Worm (Caenorhabditis elegans) whole organism, L1 larva: ENCODE measurements around the gene C03H12.1.

ENCODE experiments used
- C16A3.4 ChIP-seq: fragments of 150-350 bp; optimal IDR thresholded peaks from 2 replicates; lab custom pipeline; 2014; ENCODE audit warnings: missing biosample characterization, missing genetic modification characterization
- C34B4.2 ChIP-seq: sonication (generic microtip); optimal IDR thresholded peaks from 2 replicates; lab custom pipeline; 2017; ENCODE audit warnings: mild to moderate bottlenecking, missing genetic modification characterization, missing compliant biosample characterization
- blmp-1 ChIP-seq: fragments of 150-350 bp; optimal IDR thresholded peaks from 2 replicates; lab custom pipeline; 2014; ENCODE audit warnings: missing biosample characterization, missing genetic modification characterization
- ceh-8 ChIP-seq: fragments of 200-800 bp; sonication (Bioruptor generic); optimal IDR thresholded peaks from 2 replicates; lab custom pipeline; 2018; ENCODE audit warnings: mild to moderate bottlenecking, missing genetic modification characterization, moderate library complexity, missing compliant biosample characterization
- ceh-88 ChIP-seq: fragments of 200-800 bp; sonication (Bioruptor generic); IDR thresholded peaks from 2 replicates; pipeline ENCODE4 v1.3.6; 2022; ENCODE audit warnings: missing genetic modification characterization, missing compliant biosample characterization
- dsc-1 ChIP-seq: sonication (generic microtip); optimal IDR thresholded peaks from 2 replicates; lab custom pipeline; 2016; ENCODE audit warnings: mild to moderate bottlenecking, missing genetic modification characterization, missing compliant biosample characterization
- efl-1 ChIP-seq, 4 experiments: fragments of 150-350 bp; optimal IDR thresholded peaks in 3 of 4; peaks in 1 of 4; 1 replicate in 1 of 4; 2 replicates in 3 of 4; lab custom pipeline; 2014; ENCODE audit warnings: missing biosample characterization in 2 of 4, missing genetic modification characterization in 2 of 4, missing genetic modification reagents in 2 of 4
- efl-3 ChIP-seq: fragments of 200-800 bp; sonication (Bioruptor generic); optimal IDR thresholded peaks from 2 replicates; lab custom pipeline; 2018; ENCODE audit warnings: mild to moderate bottlenecking, missing genetic modification characterization, missing compliant biosample characterization
- egl-27 ChIP-seq, 2 experiments: fragments of 150-350 bp in 1 of 2; sonication (generic microtip); optimal IDR thresholded peaks; 3 replicates each; lab custom pipeline; 2017 to 2018; ENCODE audit warnings: missing biosample characterization in 2 of 2, missing genetic modification characterization in 2 of 2, missing genetic modification reagents in 2 of 2
- elt-2 ChIP-seq: sonication (generic microtip); optimal IDR thresholded peaks from 2 replicates; lab custom pipeline; 2016; ENCODE audit warnings: missing genetic modification characterization, mild to moderate bottlenecking, inconsistent platforms, missing compliant biosample characterization, missing genetic modification reagents
- elt-3 ChIP-seq, 6 experiments: fragments of 150-350 bp in 1 of 6; sonication (generic microtip); optimal IDR thresholded peaks; 2 replicates each; lab custom pipeline; 2017 to 2018; ENCODE audit warnings: missing biosample characterization in 6 of 6, missing genetic modification characterization in 6 of 6, inconsistent platforms in 1 of 6
- ets-5 ChIP-seq: fragments of 200-800 bp; sonication (Bioruptor generic); IDR thresholded peaks from 2 replicates; pipeline ENCODE4 v1.3.6; 2022; ENCODE audit warnings: missing genetic modification characterization, missing compliant biosample characterization
- fkh-8 ChIP-seq: sonication (generic microtip); optimal IDR thresholded peaks from 2 replicates; lab custom pipeline; 2016; ENCODE audit warnings: mild to moderate bottlenecking, missing genetic modification characterization, missing compliant biosample characterization
- hlh-17 ChIP-seq: fragments of 200-800 bp; sonication (Bioruptor generic); optimal IDR thresholded peaks from 2 replicates; lab custom pipeline; 2018; ENCODE audit warnings: missing genetic modification characterization, mild to moderate bottlenecking, missing compliant biosample characterization, moderate library complexity, borderline replicate concordance
- lin-13 ChIP-seq: fragments of 150-350 bp; optimal IDR thresholded peaks from 2 replicates; lab custom pipeline; 2014; ENCODE audit warnings: missing biosample characterization, missing genetic modification reagents, missing genetic modification characterization
- lin-14 ChIP-seq: fragments of 200-800 bp; sonication (Bioruptor generic); optimal IDR thresholded peaks from 2 replicates; lab custom pipeline; 2018; ENCODE audit warnings: mild to moderate bottlenecking, missing genetic modification characterization, moderate library complexity, missing compliant biosample characterization
- lin-35 ChIP-seq, 2 experiments: fragments of 150-350 bp; optimal IDR thresholded peaks; 2 replicates each; lab custom pipeline; 2014; ENCODE audit warnings: missing biosample characterization in 2 of 2, missing genetic modification characterization in 2 of 2, missing genetic modification reagents in 2 of 2
- mdl-1 ChIP-seq, 2 experiments: fragments of 150-350 bp; optimal IDR thresholded peaks; 2 replicates each; lab custom pipeline; 2014 to 2017; ENCODE audit warnings: missing biosample characterization in 2 of 2, missing genetic modification characterization in 2 of 2, inconsistent platforms in 1 of 2
- mep-1 ChIP-seq: fragments of 150-350 bp; optimal IDR thresholded peaks from 2 replicates; lab custom pipeline; 2014; ENCODE audit warnings: missing biosample characterization, missing genetic modification characterization
- nhr-12 ChIP-seq: sonication (generic microtip); optimal IDR thresholded peaks from 2 replicates; lab custom pipeline; 2017; ENCODE audit warnings: missing biosample characterization, missing genetic modification characterization
- nhr-19 ChIP-seq: fragments of 200-800 bp; sonication (Bioruptor generic); conservative IDR thresholded peaks from 2 replicates; pipeline ENCODE4 v1.3.6; 2022; ENCODE audit warnings: missing genetic modification characterization, missing compliant biosample characterization
- nhr-20 ChIP-seq: sonication (generic microtip); optimal IDR thresholded peaks from 2 replicates; lab custom pipeline; 2016; ENCODE audit warnings: mild to moderate bottlenecking, missing genetic modification characterization, missing compliant biosample characterization
- nhr-237 ChIP-seq: fragments of 150-350 bp; optimal IDR thresholded peaks from 2 replicates; lab custom pipeline; 2014; ENCODE audit warnings: missing biosample characterization, missing genetic modification characterization
- nhr-76 ChIP-seq: sonication (generic microtip); optimal IDR thresholded peaks from 2 replicates; lab custom pipeline; 2017; ENCODE audit warnings: missing biosample characterization, missing genetic modification characterization
- nhr-77 ChIP-seq: fragments of 150-350 bp; optimal IDR thresholded peaks from 2 replicates; lab custom pipeline; 2014; ENCODE audit warnings: missing biosample characterization, missing genetic modification characterization
- snpc-4 ChIP-seq: fragments of 150-350 bp; optimal IDR thresholded peaks from 2 replicates; lab custom pipeline; 2014; ENCODE audit warnings: missing biosample characterization, missing genetic modification characterization
- sox-4 ChIP-seq: sonication (generic microtip); optimal IDR thresholded peaks from 2 replicates; lab custom pipeline; 2016; ENCODE audit warnings: missing genetic modification characterization, missing compliant biosample characterization
- sptf-1 ChIP-seq: fragments of 150-350 bp; optimal IDR thresholded peaks from 2 replicates; lab custom pipeline; 2014; ENCODE audit warnings: missing biosample characterization, missing genetic modification characterization
- tbx-2 ChIP-seq: sonication (generic microtip); optimal IDR thresholded peaks from 2 replicates; lab custom pipeline; 2016; ENCODE audit warnings: missing genetic modification characterization, missing compliant biosample characterization
- unc-130 ChIP-seq: fragments of 150-350 bp; optimal IDR thresholded peaks from 2 replicates; lab custom pipeline; 2017; ENCODE audit warnings: missing biosample characterization, missing genetic modification characterization, inconsistent platforms
- vab-15 ChIP-seq: sonication (generic microtip); optimal IDR thresholded peaks from 2 replicates; lab custom pipeline; 2017; ENCODE audit warnings: missing genotype, mild to moderate bottlenecking, missing genetic modification characterization, missing compliant biosample characterization
- xbp-1 ChIP-seq: sonication (generic microtip); optimal IDR thresholded peaks from 2 replicates; lab custom pipeline; 2016; ENCODE audit warnings: missing genetic modification characterization, missing compliant biosample characterization
- zag-1 ChIP-seq: fragments of 150-350 bp; optimal IDR thresholded peaks from 2 replicates; lab custom pipeline; 2014; ENCODE audit warnings: missing biosample characterization, missing genetic modification characterization
- zip-4 ChIP-seq: fragments of 200-800 bp; sonication (Bioruptor generic); optimal IDR thresholded peaks from 2 replicates; lab custom pipeline; 2018; ENCODE audit warnings: mild to moderate bottlenecking, missing genetic modification characterization, moderate library complexity, missing compliant biosample characterization
- ztf-4 ChIP-seq: fragments of 150-350 bp; optimal IDR thresholded peaks from 2 replicates; lab custom pipeline; 2014; ENCODE audit warnings: missing biosample characterization, missing genetic modification characterization

Gene C03H12.1

ce11 chrX:15689244-15689643 lies at the start of gene C03H12.1:
Gene C03H12.1 (plus strand): TSS chrX:15689449.
- TF ChIP-seq lin-35 (GFP tag; optimal IDR thresholded peaks at IDR 0.05; lab: Kevin White, UChicago) (peak in 1 of 2 experiments; percentile 42), nhr-12 (tag; lab: Kevin White, UChicago) (no peak), mdl-1 (tag; optimal IDR thresholded peaks at IDR 0.05; lab: Kevin White, UChicago) (peak in 1 of 2 experiments; percentile 7), hlh-17 (no peak), elt-2 (tag; lab: Kevin White, UChicago) (peak; percentile 68), lin-13 (GFP tag; lab: Kevin White, UChicago) (no peak), elt-3 (tag; optimal IDR thresholded peaks at IDR 0.05; lab: Kevin White, UChicago) (peak in 1 of 6 experiments; percentile 14), nhr-20 (tag; lab: Kevin White, UChicago) (peak; percentile 27), blmp-1 (tag; lab: Kevin White, UChicago) (peak; percentile 11), sox-4 (tag; lab: Kevin White, UChicago) (no peak), mep-1 (tag; lab: Kevin White, UChicago) (peak; percentile 6)
- TF ChIP-seq, all 84 proteins: peak for 7

ce11 chrX:15640603-15641002 lies 48.6 kb upstream of the C03H12.1 start, which contains the start of gene K09E9.7:
Gene K09E9.7 (plus strand): TSS chrX:15640903.
- TF ChIP-seq vab-15 (tag; lab: Kevin White, UChicago): no peak
- TF ChIP-seq zag-1 (tag; lab: Kevin White, UChicago): no peak
- TF ChIP-seq blmp-1 (tag; lab: Kevin White, UChicago): no peak
- no peak for TF ChIP-seq ets-5 (GFP tag; lab: Robert Waterston, UW)
- no peak for TF ChIP-seq tbx-2 (tag; lab: Kevin White, UChicago)
- no peak for TF ChIP-seq elt-2 (tag; lab: Kevin White, UChicago)
- TF ChIP-seq nhr-237 (tag; lab: Kevin White, UChicago): no peak
- no peak for TF ChIP-seq egl-27 (tag; optimal IDR thresholded peaks at IDR 0.05; lab: Kevin White, UChicago)
- TF ChIP-seq fkh-8 (tag; lab: Kevin White, UChicago): no peak
- no peak for TF ChIP-seq xbp-1
- no peak for TF ChIP-seq sox-4 (tag; lab: Kevin White, UChicago)
- no peak for TF ChIP-seq C16A3.4 (tag; lab: Kevin White, UChicago)
- TF ChIP-seq elt-3 (tag; optimal IDR thresholded peaks at IDR 0.05; lab: Kevin White, UChicago): no peak

ce11 chrX:15641380-15641779 lies 47.9 kb upstream of the C03H12.1 start:
- TF ChIP-seq dsc-1 (tag; lab: Kevin White, UChicago) (no peak), snpc-4 (tag; lab: Kevin White, UChicago) (no peak), efl-1 (optimal IDR thresholded peaks at IDR 0.05; lab: Kevin White, UChicago) (no peak), efl-1 (GFP tag; optimal IDR thresholded peaks at IDR 0.05 in 1 of 2; lab: Kevin White, UChicago) (no peak), zip-4 (no peak), nhr-19 (GFP tag; lab: Robert Waterston, UW) (no peak), unc-130 (tag; lab: Kevin White, UChicago) (no peak), lin-14 (no peak), nhr-77 (tag; lab: Kevin White, UChicago) (no peak)
- TF ChIP-seq, all 84 proteins: peak for 0

ce11 chrX:15642638-15643037 lies 46.6 kb upstream of the C03H12.1 start, which contains the start of gene H08J19.1:
Gene H08J19.1 (plus strand): TSS chrX:15642938.
- TF ChIP-seq C16A3.4 (tag; lab: Kevin White, UChicago): no peak
- no peak for TF ChIP-seq nhr-76 (tag; lab: Kevin White, UChicago)
- no peak for TF ChIP-seq nhr-19 (GFP tag; lab: Robert Waterston, UW)
- no peak for TF ChIP-seq C34B4.2 (tag; lab: Kevin White, UChicago)
- no peak for TF ChIP-seq ceh-88
- no peak for TF ChIP-seq blmp-1 (tag; lab: Kevin White, UChicago)
- TF ChIP-seq ets-5 (GFP tag; lab: Robert Waterston, UW): no peak
- no peak for TF ChIP-seq efl-3 (GFP tag; lab: Kevin White, UChicago)
- TF ChIP-seq egl-27 (tag; optimal IDR thresholded peaks at IDR 0.05; lab: Kevin White, UChicago): no peak
- TF ChIP-seq sptf-1: no peak
- TF ChIP-seq ztf-4: no peak
- TF ChIP-seq ceh-8: no peak
